Fruit fly (Drosophila melanogaster): ENCODE data around the gene CG13251.

Gene CG13251

DNA sequence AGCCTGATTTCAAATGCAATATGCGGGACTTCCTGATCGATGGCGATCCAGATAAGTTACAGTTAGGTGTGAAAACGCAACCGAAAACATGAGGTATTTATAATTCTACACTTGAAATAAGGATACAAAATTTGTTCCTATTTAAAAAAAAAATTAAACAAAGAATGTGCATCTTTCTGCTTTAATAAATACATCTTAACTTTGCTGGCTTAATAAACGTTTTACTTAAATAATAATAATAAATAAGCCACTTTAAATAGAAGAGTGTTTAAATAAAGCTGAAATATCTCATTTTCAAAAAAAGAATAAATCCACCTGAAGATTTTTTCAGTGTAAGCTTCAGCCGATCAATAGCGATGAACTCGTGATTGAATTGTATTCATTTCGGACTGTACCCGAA, 7.6 kb downstream of the CG13251 start:
- TF ChIP-seq CG34376 (GFP tag; optimal IDR thresholded peaks at IDR 0.05) (no peak), nmo (GFP tag; optimal IDR thresholded peaks at IDR 0.05) (peak; percentile 3), CG31441 (GFP tag; IDR thresholded peaks at IDR 0.05) (0 out of 2 replicates have a peak, but pooled peaks have one; percentile 29), CG31365 (tag; optimal IDR thresholded peaks at IDR 0.05) (no peak), az2 (GFP tag; optimal IDR thresholded peaks at IDR 0.05) (no peak), CG31388 (GFP tag; optimal IDR thresholded peaks at IDR 0.05) (no peak), phol (tag; optimal IDR thresholded peaks at IDR 0.05) (peak; percentile 17), B-H1 (GFP tag; IDR thresholded peaks at IDR 0.05) (no peak), CG2712 (tag; optimal IDR thresholded peaks at IDR 0.05) (peak; percentile 34), exex (tag; optimal IDR thresholded peaks at IDR 0.05) (no peak), CG42726 (GFP tag; IDR thresholded peaks at IDR 0.05; ENCODE audit: partially characterized antibody) (no peak), CG8089 (GFP tag; optimal IDR thresholded peaks at IDR 0.05) (no peak), CG15073 (GFP tag; optimal IDR thresholded peaks at IDR 0.05) (no peak), sens (GFP tag) (peak; percentile 34), her (GFP tag; optimal IDR thresholded peaks at IDR 0.05) (no peak), gem (tag; optimal IDR thresholded peaks at IDR 0.05) (peak; percentile 34), chif (GFP tag; optimal IDR thresholded peaks at IDR 0.05) (no peak), ash1 (GFP tag; optimal IDR thresholded peaks at IDR 0.05) (no peak), CG12391 (tag; optimal IDR thresholded peaks at IDR 0.05) (peak; percentile 16), zf30C (GFP tag; optimal IDR thresholded peaks at IDR 0.05) (peak; percentile 66), CG10267 (tag; optimal IDR thresholded peaks at IDR 0.05) (peak; percentile 30), Xrp1 (GFP tag; IDR thresholded peaks at IDR 0.05) (0 out of 2 replicates have a peak, but pooled peaks have one; percentile 10), CG4360 (GFP tag; IDR thresholded peaks at IDR 0.05) (no peak), CG3726 (GFP tag; IDR thresholded peaks at IDR 0.05) (no peak), Sry-β (GFP tag; optimal IDR thresholded peaks at IDR 0.05) (no peak), CG4404 (GFP tag; IDR thresholded peaks at IDR 0.05) (no peak), stwl (tag; optimal IDR thresholded peaks at IDR 0.05) (no peak), CG7839 (tag; optimal IDR thresholded peaks at IDR 0.05) (no peak), lola (GFP tag; optimal IDR thresholded peaks at IDR 0.05) (peak in 1 of 3 experiments; percentile 46), CG4328 (GFP tag; optimal IDR thresholded peaks at IDR 0.05) (no peak), Dref (GFP tag; IDR thresholded peaks at IDR 0.05) (no peak), CG15696 (tag; optimal IDR thresholded peaks at IDR 0.05) (peak; percentile 66), fd102C (GFP tag; optimal IDR thresholded peaks at IDR 0.05) (no peak), HLH54F (GFP tag; optimal IDR thresholded peaks at IDR 0.05) (no peak), dmrt11E (tag; optimal IDR thresholded peaks at IDR 0.05) (peak; percentile 60), lab (GFP tag; optimal IDR thresholded peaks at IDR 0.05) (no peak), CG14710 (tag; optimal IDR thresholded peaks at IDR 0.05) (peak; percentile 14), CG8359 (GFP tag; optimal IDR thresholded peaks at IDR 0.05; ENCODE audit: borderline replicate concordance) (no peak), Neu2 (GFP tag; optimal IDR thresholded peaks at IDR 0.05; ENCODE audit: borderline replicate concordance) (no peak), CG18262 (tag; optimal IDR thresholded peaks at IDR 0.05) (peak; percentile 6), CG9727 (GFP tag; optimal IDR thresholded peaks at IDR 0.05) (peak; percentile 48), CG10979 (tag; optimal IDR thresholded peaks at IDR 0.05) (peak; percentile 38), dysf (GFP tag; IDR thresholded peaks at IDR 0.05) (no peak)
